Worm (Caenorhabditis elegans): ENCODE results near the gene C09H5.7.

- TF ChIP-seq ztf-29 (GFP tag; IDR thresholded peaks at IDR 0.05) = no peak
- TF ChIP-seq ref-1 (GFP tag; conservative IDR thresholded peaks at IDR 0.05) = no peak
- TF ChIP-seq tab-1 (GFP tag; IDR thresholded peaks at IDR 0.05) = no peak
- TF ChIP-seq T22C8.4 (GFP tag; IDR thresholded peaks at IDR 0.05) = no peak
- no peak for TF ChIP-seq ztf-23 (GFP tag; IDR thresholded peaks at IDR 0.05)
These were observed 50.2 kb downstream of the C09H5.7 start, which contains the start of gene algn-12 for ce11 chrV:8034811-8035210.

Measured in whole organism, midembryonic.